Fruit fly (Drosophila melanogaster) Kc167 (cell line): Measurements from ENCODE around the gene CG31687.

Source experiments
- Sin3A ChIP-seq: fragments of >200 bp; optimal IDR thresholded peaks from 2 replicates; lab custom pipeline; 2018; ENCODE audit warnings: missing external identifiers
- h ChIP-seq: fragments of >200 bp; optimal IDR thresholded peaks from 3 replicates; lab custom pipeline; 2018; ENCODE audit warnings: missing external identifiers

dm6 chr2L:20401408-20401807 lies 48.6 kb upstream of the CG31687 start:
- TF ChIP-seq Sin3A (lab: Kevin White, UChicago) (no peak), h (lab: Kevin White, UChicago) (no peak)
